Fruit fly (Drosophila melanogaster) whole organism, embryonic: ENCODE data around the gene CG18749.

Experiments
- BtbVII ChIP-seq: fragments of 200-800 bp; sonication (Bioruptor generic); optimal IDR thresholded peaks from 3 replicates; lab custom pipeline; 2017; ENCODE audit warnings: missing biosample characterization, mild to moderate bottlenecking, missing genetic modification characterization
- CG10321 ChIP-seq: fragments of 200-800 bp; sonication (Bioruptor generic); IDR thresholded peaks from 2 replicates; pipeline ENCODE4 v1.3.6; 2022; ENCODE audit warnings: missing biosample characterization, missing genetic modification characterization
- CG10654 ChIP-seq: fragments of 200-800 bp; sonication (Bioruptor generic); optimal IDR thresholded peaks from 2 replicates; lab custom pipeline; 2016; ENCODE audit warnings: missing biosample characterization, missing genetic modification characterization
- CG12744 ChIP-seq: fragments of 200-800 bp; sonication (Bioruptor generic); optimal IDR thresholded peaks from 2 replicates; lab custom pipeline; 2016; ENCODE audit warnings: missing biosample characterization, missing genetic modification characterization
- CG15011 ChIP-seq: fragments of 200-800 bp; sonication (Bioruptor generic); optimal IDR thresholded peaks from 3 replicates; lab custom pipeline; 2018; ENCODE audit warnings: missing biosample characterization, mild to moderate bottlenecking, missing genetic modification characterization
- CG1529 ChIP-seq: fragments of 200-800 bp; sonication (Bioruptor generic); optimal IDR thresholded peaks from 3 replicates; lab custom pipeline; 2018; ENCODE audit warnings: missing biosample characterization, missing genetic modification characterization
- CG17359 ChIP-seq: fragments of 200-800 bp; sonication (Bioruptor generic); optimal IDR thresholded peaks from 3 replicates; lab custom pipeline; 2018; ENCODE audit warnings: missing biosample characterization, mild to moderate bottlenecking, missing genetic modification characterization, moderate library complexity
- CG1832 ChIP-seq: fragments of 200-800 bp; sonication (Bioruptor generic); optimal IDR thresholded peaks from 2 replicates; lab custom pipeline; 2017; ENCODE audit warnings: missing biosample characterization, mild to moderate bottlenecking, missing genetic modification characterization, inconsistent platforms
- CG2129 ChIP-seq: fragments of 200-800 bp; sonication (Bioruptor generic); IDR thresholded peaks from 2 replicates; pipeline ENCODE4 v1.3.6; 2022; ENCODE audit warnings: missing biosample characterization, missing genetic modification characterization; ENCODE audit not compliant: partially characterized antibody
- CG2678 ChIP-seq: fragments of 200-800 bp; sonication (Bioruptor generic); optimal IDR thresholded peaks from 3 replicates; lab custom pipeline; 2019; ENCODE audit warnings: missing biosample characterization, mild to moderate bottlenecking, missing genetic modification characterization, moderate library complexity
- CG34422 ChIP-seq: fragments of 200-800 bp; sonication (Bioruptor generic); IDR thresholded peaks from 3 replicates; pipeline ENCODE4 v1.3.6; 2022; ENCODE audit warnings: missing biosample characterization, missing genetic modification characterization
- CG4282 ChIP-seq: fragments of 200-800 bp; sonication (Bioruptor generic); optimal IDR thresholded peaks from 2 replicates; lab custom pipeline; 2016; ENCODE audit warnings: missing biosample characterization, missing genetic modification characterization
- CG4360 ChIP-seq: fragments of 200-800 bp; sonication (Bioruptor generic); IDR thresholded peaks from 2 replicates; pipeline ENCODE4 v1.3.6; 2022; ENCODE audit warnings: missing biosample characterization, missing genetic modification characterization
- CG43689 ChIP-seq: fragments of 200-800 bp; sonication (Bioruptor generic); IDR thresholded peaks from 2 replicates; pipeline ENCODE4 v1.3.6; 2022; ENCODE audit warnings: missing biosample characterization, missing genetic modification characterization
- CG6683 ChIP-seq: fragments of 200-800 bp; sonication (Bioruptor generic); optimal IDR thresholded peaks from 2 replicates; lab custom pipeline; 2017; ENCODE audit warnings: missing biosample characterization, mild to moderate bottlenecking, missing genetic modification characterization, missing genetic modification reagents
- CG6854 ChIP-seq: fragments of 200-800 bp; sonication (Bioruptor generic); optimal IDR thresholded peaks from 3 replicates; lab custom pipeline; 2017; ENCODE audit warnings: missing biosample characterization, mild to moderate bottlenecking, missing genetic modification characterization
- CG9727 ChIP-seq: fragments of 200-800 bp; sonication (Bioruptor generic); optimal IDR thresholded peaks from 3 replicates; lab custom pipeline; 2017; ENCODE audit warnings: missing biosample characterization, mild to moderate bottlenecking, missing genetic modification characterization
- Dad ChIP-seq: fragments of 200-800 bp; sonication (Bioruptor generic); optimal IDR thresholded peaks from 3 replicates; lab custom pipeline; 2016; ENCODE audit warnings: missing biosample characterization, missing genetic modification characterization
- Ets97D ChIP-seq: fragments of 200-800 bp; sonication (Bioruptor generic); optimal IDR thresholded peaks from 3 replicates; lab custom pipeline; 2016; ENCODE audit warnings: missing biosample characterization, missing genetic modification characterization
- Gsc ChIP-seq: fragments of 200-800 bp; sonication (Bioruptor generic); IDR thresholded peaks from 2 replicates; pipeline ENCODE4 v1.3.6; 2022; ENCODE audit warnings: missing biosample characterization, missing genetic modification characterization
- Myb ChIP-seq: fragments of 200-800 bp; sonication (Bioruptor generic); optimal IDR thresholded peaks from 2 replicates; lab custom pipeline; 2016; ENCODE audit warnings: missing biosample characterization, missing genetic modification characterization
- NC2β ChIP-seq: fragments of 200-800 bp; sonication (Bioruptor generic); optimal IDR thresholded peaks from 2 replicates; lab custom pipeline; 2016; ENCODE audit warnings: missing biosample characterization, missing genetic modification characterization
- NK7.1 ChIP-seq: fragments of 200-800 bp; sonication (Bioruptor generic); optimal IDR thresholded peaks from 3 replicates; lab custom pipeline; 2016; ENCODE audit warnings: missing biosample characterization, missing genetic modification characterization
- Nf-YB ChIP-seq: fragments of 200-800 bp; sonication (Bioruptor generic); optimal IDR thresholded peaks from 3 replicates; lab custom pipeline; 2019; ENCODE audit warnings: missing biosample characterization, mild to moderate bottlenecking, missing genetic modification characterization, moderate library complexity
- PHDP ChIP-seq: fragments of 200-800 bp; sonication (Bioruptor generic); optimal IDR thresholded peaks from 3 replicates; lab custom pipeline; 2018; ENCODE audit warnings: missing biosample characterization, mild to moderate bottlenecking, missing genetic modification characterization, moderate library complexity
- abd-A ChIP-seq: fragments of 200-800 bp; sonication (Bioruptor generic); optimal IDR thresholded peaks from 3 replicates; lab custom pipeline; 2019; ENCODE audit warnings: missing biosample characterization, mild to moderate bottlenecking, missing genetic modification characterization, moderate library complexity
- cg ChIP-seq: fragments of 200-800 bp; sonication (Bioruptor generic); optimal IDR thresholded peaks from 3 replicates; lab custom pipeline; 2019; ENCODE audit warnings: missing biosample characterization, mild to moderate bottlenecking, missing genetic modification characterization, moderate library complexity
- crp ChIP-seq, 2 experiments: fragments of 200-800 bp; sonication (Bioruptor generic); optimal IDR thresholded peaks; 2 replicates in 1 of 2; 3 replicates in 1 of 2; lab custom pipeline; 2017; ENCODE audit warnings: missing biosample characterization in 2 of 2, missing genetic modification characterization in 2 of 2, mild to moderate bottlenecking in 1 of 2, moderate library complexity in 1 of 2
- dm ChIP-seq: fragments of 200-800 bp; sonication (Bioruptor generic); optimal IDR thresholded peaks from 3 replicates; lab custom pipeline; 2016; ENCODE audit warnings: missing biosample characterization, missing genetic modification characterization
- emc ChIP-seq: fragments of 200-800 bp; sonication (Bioruptor generic); optimal IDR thresholded peaks from 2 replicates; lab custom pipeline; 2016; ENCODE audit warnings: missing biosample characterization, missing genetic modification characterization
- eve ChIP-seq, 2 experiments: fragments of >200 bp; optimal IDR thresholded peaks; 2 replicates each; lab custom pipeline; 2017; ENCODE audit warnings: missing biosample characterization in 2 of 2, missing genetic modification characterization in 2 of 2
- ewg ChIP-seq: fragments of 200-800 bp; sonication (Bioruptor generic); optimal IDR thresholded peaks from 3 replicates; lab custom pipeline; 2017; ENCODE audit warnings: mild to moderate bottlenecking, missing biosample characterization, missing genetic modification reagents, missing genetic modification characterization
- fd3F ChIP-seq: fragments of 200-800 bp; sonication (Bioruptor generic); optimal IDR thresholded peaks from 2 replicates; lab custom pipeline; 2018; ENCODE audit warnings: missing biosample characterization, mild to moderate bottlenecking, missing genetic modification characterization, moderate library complexity
- ftz-f1 ChIP-seq: fragments of 200-800 bp; sonication (Bioruptor generic); optimal IDR thresholded peaks from 2 replicates; lab custom pipeline; 2016; ENCODE audit warnings: missing biosample characterization, missing genetic modification characterization
- grau ChIP-seq: fragments of 200-800 bp; optimal IDR thresholded peaks from 3 replicates; lab custom pipeline; 2019; ENCODE audit warnings: missing biosample characterization, mild to moderate bottlenecking, missing genetic modification characterization, moderate library complexity
- gsb-n ChIP-seq: fragments of 200-800 bp; sonication (Bioruptor generic); optimal IDR thresholded peaks from 3 replicates; lab custom pipeline; 2018; ENCODE audit warnings: missing biosample characterization, mild to moderate bottlenecking, missing genetic modification characterization
- her ChIP-seq: fragments of 200-800 bp; sonication (Bioruptor generic); optimal IDR thresholded peaks from 2 replicates; lab custom pipeline; 2016; ENCODE audit warnings: missing biosample characterization, missing genetic modification characterization
- insv ChIP-seq, 2 experiments: fragments of 200-800 bp; sonication (Bioruptor generic); optimal IDR thresholded peaks; 3 replicates each; lab custom pipeline; 2016 to 2018; ENCODE audit warnings: missing biosample characterization in 2 of 2, missing genetic modification characterization in 2 of 2
- knrl ChIP-seq: fragments of 200-800 bp; sonication (Bioruptor generic); IDR thresholded peaks from 3 replicates; pipeline ENCODE4 v1.3.6; 2022; ENCODE audit warnings: missing biosample characterization, missing genetic modification characterization; ENCODE audit not compliant: partially characterized antibody
- lab ChIP-seq: fragments of 200-800 bp; sonication (Bioruptor generic); optimal IDR thresholded peaks from 3 replicates; lab custom pipeline; 2017; ENCODE audit warnings: missing biosample characterization, missing genetic modification characterization, mild to moderate bottlenecking, moderate library complexity, missing genetic modification reagents
- sisA ChIP-seq: fragments of 200-800 bp; sonication (Bioruptor generic); IDR thresholded peaks from 2 replicates; pipeline ENCODE4 v1.3.6; 2022; ENCODE audit warnings: missing biosample characterization, missing genetic modification characterization
- slbo ChIP-seq: fragments of 200-800 bp; sonication (Bioruptor generic); IDR thresholded peaks from 2 replicates; pipeline ENCODE4 v1.3.6; 2022; ENCODE audit warnings: missing biosample characterization, missing genetic modification characterization
- so ChIP-seq: fragments of 200-800 bp; sonication (Bioruptor generic); IDR thresholded peaks from 3 replicates; pipeline ENCODE4 v1.3.6; 2022; ENCODE audit warnings: missing biosample characterization, missing genetic modification characterization
- stwl ChIP-seq: fragments of 200-800 bp; sonication (Bioruptor generic); optimal IDR thresholded peaks from 3 replicates; lab custom pipeline; 2018; ENCODE audit warnings: missing biosample characterization, mild to moderate bottlenecking, missing genetic modification characterization, moderate library complexity
- twi ChIP-seq: fragments of 200-800 bp; optimal IDR thresholded peaks from 2 replicates; lab custom pipeline; 2019; ENCODE audit warnings: missing biosample characterization, mild to moderate bottlenecking, missing genetic modification characterization, moderate library complexity
- tx ChIP-seq: fragments of 200-800 bp; sonication (Bioruptor generic); optimal IDR thresholded peaks from 2 replicates; lab custom pipeline; 2016; ENCODE audit warnings: missing biosample characterization, missing genetic modification characterization
- unc-4 ChIP-seq: fragments of 200-800 bp; sonication (Bioruptor generic); IDR thresholded peaks from 2 replicates; pipeline ENCODE4 v1.3.6; 2022; ENCODE audit warnings: missing biosample characterization, missing genetic modification characterization; ENCODE audit not compliant: partially characterized antibody
- zen ChIP-seq: fragments of 200-800 bp; sonication (Bioruptor generic); optimal IDR thresholded peaks from 3 replicates; lab custom pipeline; 2018; ENCODE audit warnings: missing biosample characterization, mild to moderate bottlenecking, missing genetic modification characterization, moderate library complexity
- zfh1 ChIP-seq: fragments of 200-800 bp; sonication (Bioruptor generic); IDR thresholded peaks from 3 replicates; pipeline ENCODE4 v1.3.6; 2022; ENCODE audit warnings: missing biosample characterization, missing genetic modification characterization
- zfh2 ChIP-seq: fragments of 200-800 bp; sonication (Bioruptor generic); optimal IDR thresholded peaks from 2 replicates; lab custom pipeline; 2016; ENCODE audit warnings: missing biosample characterization, missing genetic modification characterization

Gene CG18749

dm6 chr3R:8206628-8207275, 37.1 kb upstream of the CG18749 start (continued):
- TF ChIP-seq CG2129 (GFP tag; lab: Robert Waterston, UW) (no peak), CG17359 (tag; lab: Kevin White, UChicago) (peak; percentile 61), CG34422 (GFP tag; lab: Robert Waterston, UW) (0 out of 3 replicates have a peak, but pooled peaks have one; percentile 50), PHDP (tag; lab: Kevin White, UChicago) (peak; percentile 64), CG6683 (GFP tag; lab: Kevin White, UChicago) (no peak), emc (no peak), unc-4 (GFP tag; lab: Robert Waterston, UW) (no peak), twi (tag; lab: Kevin White, UChicago) (no peak), Dad (GFP tag; lab: Kevin White, UChicago) (no peak), zfh1 (GFP tag; lab: Robert Waterston, UW) (0 out of 3 replicates have a peak, but pooled peaks have one; percentile 16), lab (GFP tag; lab: Kevin White, UChicago) (peak; percentile 66), CG1832 (GFP tag; lab: Kevin White, UChicago) (no peak), ftz-f1 (GFP tag; lab: Kevin White, UChicago) (no peak), Nf-YB (GFP tag; lab: Kevin White, UChicago) (no peak), sisA (GFP tag; lab: Robert Waterston, UW) (peak; percentile 52; the same call in 1 of the 2 replicates), knrl (GFP tag; lab: Robert Waterston, UW) (no peak), Gsc (GFP tag; lab: Robert Waterston, UW) (no peak), grau (peak; percentile 76), gsb-n (tag; lab: Kevin White, UChicago) (peak; percentile 29), stwl (no peak), CG9727 (GFP tag; lab: Kevin White, UChicago) (peak; percentile 40), insv (GFP tag; optimal IDR thresholded peaks at IDR 0.05; lab: Kevin White, UChicago) (no peak), dm (GFP tag; lab: Kevin White, UChicago) (no peak), abd-A (tag; lab: Kevin White, UChicago) (no peak), Myb (GFP tag; lab: Kevin White, UChicago) (no peak), tx (GFP tag; lab: Kevin White, UChicago) (no peak), zen (peak; percentile 9), slbo (GFP tag; lab: Robert Waterston, UW) (peak; percentile 47), zfh2 (GFP tag; lab: Kevin White, UChicago) (peak; percentile 38), her (GFP tag; lab: Kevin White, UChicago) (no peak), Ets97D (no peak), ewg (GFP tag; lab: Kevin White, UChicago) (no peak), CG4360 (GFP tag; lab: Robert Waterston, UW) (no peak), fd3F (peak; percentile 45), CG15011 (GFP tag; lab: Kevin White, UChicago) (no peak), NC2β (GFP tag; lab: Kevin White, UChicago) (no peak), NK7.1 (GFP tag; lab: Kevin White, UChicago) (no peak), CG6854 (GFP tag; lab: Kevin White, UChicago) (no peak), CG43689 (GFP tag; lab: Robert Waterston, UW) (no peak), eve (GFP tag; optimal IDR thresholded peaks at IDR 0.05; lab: Kevin White, UChicago) (peak in 1 of 2 experiments; percentile 88), CG2678 (tag; lab: Kevin White, UChicago) (peak; percentile 83), CG1529 (GFP tag; lab: Kevin White, UChicago) (peak; percentile 37), crp (GFP tag; optimal IDR thresholded peaks at IDR 0.05; lab: Kevin White, UChicago) (no peak), CG4282 (GFP tag; lab: Kevin White, UChicago) (no peak), BtbVII (GFP tag; lab: Kevin White, UChicago) (peak; percentile 20), so (GFP tag; lab: Robert Waterston, UW) (peak; percentile 53; the same call in 1 of the 3 replicates), cg (no peak), CG10654 (GFP tag; lab: Kevin White, UChicago) (no peak), CG10321 (GFP tag; lab: Robert Waterston, UW) (no peak), CG12744 (peak; percentile 25)
